Worm (Caenorhabditis elegans) whole organism, midembryonic: ENCODE measurements around the gene col-36.

ENCODE experiments used
- med-1 ChIP-seq: sonication (generic microtip); optimal IDR thresholded peaks from 2 replicates; lab custom pipeline; 2017; ENCODE audit warnings: missing genetic modification characterization, mild to moderate bottlenecking, missing compliant biosample characterization, antibody characterized with exemption, missing genetic modification reagents; ENCODE audit not compliant: insufficient read depth
- ref-1 ChIP-seq: fragments of 200-800 bp; sonication (Bioruptor generic); conservative IDR thresholded peaks from 2 replicates; pipeline ENCODE4 v1.3.6; 2022; ENCODE audit warnings: missing genetic modification reagents, missing genetic modification characterization, missing compliant biosample characterization

DNA sequence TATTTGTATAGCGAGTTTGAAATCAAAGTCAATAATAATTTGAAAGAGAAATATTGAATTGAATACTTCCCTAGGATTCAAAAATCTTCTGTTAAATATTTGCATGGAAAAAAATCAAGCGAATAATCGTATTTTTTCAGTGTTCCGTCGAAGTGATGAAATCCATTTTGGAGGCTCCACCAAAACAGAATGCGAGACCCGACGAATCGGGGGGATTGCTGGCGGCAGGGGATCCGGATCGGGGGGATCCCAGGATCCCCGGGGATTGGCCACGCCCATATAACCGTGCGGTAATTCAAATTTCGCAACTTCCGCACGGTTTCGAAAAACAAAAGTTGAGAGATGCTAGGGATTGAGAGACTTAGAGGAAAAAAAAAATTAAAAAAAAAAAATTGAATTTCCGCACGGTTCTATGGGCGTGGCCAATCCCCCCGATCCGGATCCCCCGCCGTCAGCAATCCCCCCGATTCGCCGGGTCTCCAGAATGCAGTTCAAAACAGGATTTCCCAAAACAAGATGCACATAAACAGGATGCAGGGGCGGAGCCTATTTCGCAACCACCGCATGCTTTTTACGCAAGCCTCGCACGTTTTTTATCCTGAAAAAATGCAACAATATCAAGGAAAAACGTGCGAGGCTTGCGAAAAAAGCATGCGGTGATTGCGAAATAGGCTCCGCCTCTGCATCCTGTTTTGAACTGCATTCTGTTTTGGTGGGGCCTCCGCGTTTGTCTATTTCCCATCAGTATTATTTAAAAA lies 45.8 kb downstream of the col-36 start, which contains the start of gene F10E7.11:
- TF ChIP-seq med-1 (GFP tag; lab: Kevin White, UChicago), result no peak
- TF ChIP-seq ref-1 (GFP tag; lab: Robert Waterston, UW), result no peak
